Worm (Caenorhabditis elegans): ENCODE measurements around the gene hsp-25.

DNA sequence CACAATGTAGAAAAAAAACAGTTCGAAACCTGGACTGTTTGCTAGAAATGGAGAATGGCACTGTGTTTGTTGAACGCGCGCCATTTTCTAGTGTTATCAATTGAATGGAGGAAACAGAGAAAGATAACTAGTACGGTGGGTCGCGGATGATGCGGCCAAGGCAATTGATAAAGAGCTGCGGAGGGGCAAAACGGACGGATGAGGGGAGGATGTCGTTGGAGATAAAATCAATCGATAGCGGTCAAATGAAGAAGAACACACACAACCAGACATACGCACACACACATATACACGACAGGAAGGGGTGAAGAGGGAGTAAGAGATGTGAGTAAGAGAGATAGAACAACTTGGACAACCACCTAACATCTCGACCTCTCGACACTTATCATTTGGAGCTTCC, 10.6 kb upstream of the hsp-25 start:
- no peak for TF ChIP-seq let-607 (tag; optimal IDR thresholded peaks at IDR 0.05)
- TF ChIP-seq hlh-12 (tag; optimal IDR thresholded peaks at IDR 0.05): no peak
